Worm (Caenorhabditis elegans): ENCODE results near the gene lpin-1.

Gene lpin-1

ce11 chrV:13625517-13626097 is 28.3 kb downstream of the lpin-1 start, which contains the start of the genes nduv-2 and F53F4.12 (continued):
- TF ChIP-seq hpl-2 (GFP tag; optimal IDR thresholded peaks at IDR 0.05) (no peak), pqm-1 (tag; optimal IDR thresholded peaks at IDR 0.05) (no peak), blmp-1 (tag; optimal IDR thresholded peaks at IDR 0.05) (peak; percentile 47), aha-1 (tag; optimal IDR thresholded peaks at IDR 0.05) (no peak), hlh-4 (tag; optimal IDR thresholded peaks at IDR 0.05) (no peak), zip-4 (GFP tag; optimal IDR thresholded peaks at IDR 0.05) (no peak), nhr-77 (tag; optimal IDR thresholded peaks at IDR 0.05) (no peak)

DNA sequence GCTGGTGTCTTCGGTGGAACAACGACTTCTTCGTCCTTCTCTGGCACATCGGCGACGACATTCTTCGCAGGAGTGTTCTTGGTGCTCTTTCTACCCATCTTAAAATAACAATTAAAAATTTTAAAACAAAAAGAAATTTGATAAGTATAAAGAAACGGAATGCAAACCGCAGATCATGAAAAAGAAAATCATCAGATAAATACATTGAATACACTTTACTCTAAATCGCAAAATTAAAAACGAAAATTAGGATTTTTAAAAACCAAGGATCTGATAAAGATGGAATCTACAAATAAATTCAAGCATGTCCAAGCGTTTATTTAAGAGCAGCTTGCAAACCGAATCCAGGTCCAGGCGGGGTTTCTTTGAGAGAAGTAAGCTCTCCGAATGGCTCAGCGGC is 29.5 kb downstream of the lpin-1 start, which contains the start of gene F53F4.11:
Gene F53F4.11 (minus strand): TSS at position 101 of the 400 bp plus-strand sequence.
- TF ChIP-seq C34B4.2 (tag; optimal IDR thresholded peaks at IDR 0.05), result no peak
- no peak for TF ChIP-seq egl-27 (tag; optimal IDR thresholded peaks at IDR 0.05)
- TF ChIP-seq ceh-8 (GFP tag; optimal IDR thresholded peaks at IDR 0.05), result no peak
- no peak for TF ChIP-seq dpl-1 (GFP tag; optimal IDR thresholded peaks at IDR 0.05)

- no peak for TF ChIP-seq fkh-10 (GFP tag; optimal IDR thresholded peaks at IDR 0.05)
Observed at ce11 chrV:13621720-13622119, 32.2 kb downstream of the lpin-1 start, which contains the start of gene F53F4.16. Gene F53F4.16 (minus strand): TSS chrV:13621820.

ce11 chrV:13620676-13621075 is 33.3 kb downstream of the lpin-1 start, which contains the start of gene F53F4.15:
Gene F53F4.15 (plus strand): TSS chrV:13620976.
- TF ChIP-seq rnt-1 (tag; optimal IDR thresholded peaks at IDR 0.05) (no peak), C16A3.4 (tag; optimal IDR thresholded peaks at IDR 0.05) (no peak), C34B4.2 (tag; optimal IDR thresholded peaks at IDR 0.05) (no peak), dpl-1 (GFP tag; optimal IDR thresholded peaks at IDR 0.05) (no peak), nhr-28 (tag; optimal IDR thresholded peaks at IDR 0.05) (no peak), nhr-19 (GFP tag; conservative IDR thresholded peaks at IDR 0.05) (no peak), unc-62 (GFP tag; optimal IDR thresholded peaks at IDR 0.05) (no peak), fkh-4 (tag; optimal IDR thresholded peaks at IDR 0.05; ENCODE audit: borderline replicate concordance) (no peak)

- no peak for TF ChIP-seq efl-1 (optimal IDR thresholded peaks at IDR 0.05)
- peak in 1 of 2 experiments; percentile 26 for TF ChIP-seq efl-1 (GFP tag; optimal IDR thresholded peaks at IDR 0.05 in 1 of 2)
- TF ChIP-seq nhr-20 (tag; optimal IDR thresholded peaks at IDR 0.05), result no peak
- TF ChIP-seq lin-13 (GFP tag; optimal IDR thresholded peaks at IDR 0.05), result no peak
Observed at ce11 chrV:13619752-13620151, 34.2 kb downstream of the lpin-1 start, which contains the start of gene srd-11. Gene srd-11 (minus strand): TSS chrV:13619852.

DNA sequence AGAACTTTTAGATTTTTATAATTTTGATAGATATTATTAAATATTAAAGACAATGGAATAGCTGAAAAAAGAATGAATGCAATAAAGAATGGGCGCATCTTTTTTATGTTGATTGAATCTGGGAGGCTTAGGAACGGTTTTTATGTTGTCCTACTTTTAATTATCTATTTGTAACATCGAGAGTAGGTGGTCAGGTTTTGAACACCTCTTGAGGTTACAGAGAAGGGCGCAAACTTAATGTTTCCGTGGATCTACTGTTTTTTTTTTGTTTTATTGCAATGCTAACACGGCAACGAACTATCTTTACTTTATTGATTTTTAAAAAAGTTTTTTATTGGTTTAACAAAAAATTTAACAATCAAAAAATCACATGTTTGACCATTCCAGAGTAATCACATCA is 40.1 kb downstream of the lpin-1 start, which contains the start of gene F53F4.7:
Gene F53F4.7 (minus strand): TSS at position 101 of the 400 bp plus-strand sequence.
- TF ChIP-seq skn-1 (tag; optimal IDR thresholded peaks at IDR 0.05) (no peak), grh-1 (GFP tag; IDR thresholded peaks at IDR 0.05) (no peak), fkh-10 (GFP tag; optimal IDR thresholded peaks at IDR 0.05) (no peak), Y116A8C.19 (tag; optimal IDR thresholded peaks at IDR 0.05; ENCODE audit: borderline replicate concordance) (no peak), ceh-90 (tag; optimal IDR thresholded peaks at IDR 0.05) (no peak), hpl-2 (GFP tag; optimal IDR thresholded peaks at IDR 0.05) (no peak), lsy-2 (tag; optimal IDR thresholded peaks at IDR 0.05) (no peak), pag-3 (tag; optimal IDR thresholded peaks at IDR 0.05; ENCODE audit: borderline replicate concordance, insufficient read depth) (no peak), nhr-19 (GFP tag; conservative IDR thresholded peaks at IDR 0.05) (no peak), nhr-20 (tag; optimal IDR thresholded peaks at IDR 0.05) (no peak), snu-23 (GFP tag; optimal IDR thresholded peaks at IDR 0.05) (no peak), ceh-8 (GFP tag; optimal IDR thresholded peaks at IDR 0.05) (no peak), C04F5.9 (tag; optimal IDR thresholded peaks at IDR 0.05) (no peak), dsc-1 (tag; optimal IDR thresholded peaks at IDR 0.05) (no peak), efl-1 (optimal IDR thresholded peaks at IDR 0.05) (no peak), efl-1 (GFP tag; optimal IDR thresholded peaks at IDR 0.05 in 1 of 2) (no peak), unc-86 (tag; optimal IDR thresholded peaks at IDR 0.05) (no peak), dpl-1 (GFP tag; optimal IDR thresholded peaks at IDR 0.05) (no peak), mab-9 (GFP tag; IDR thresholded peaks at IDR 0.05) (no peak)
